Worm (Caenorhabditis elegans) whole organism, mixed stage, embryonic: ENCODE results near the gene C27B7.7.

Source experiments
- flh-1 ChIP-seq: fragments of 200-800 bp; sonication (Bioruptor generic); optimal IDR thresholded peaks from 2 replicates; lab custom pipeline; 2018; ENCODE audit warnings: mild to moderate bottlenecking, missing genetic modification characterization, moderate library complexity, missing compliant biosample characterization
- unc-39 ChIP-seq: fragments of 150-350 bp; optimal IDR thresholded peaks from 2 replicates; lab custom pipeline; 2014; ENCODE audit warnings: missing biosample characterization, missing genetic modification characterization

DNA sequence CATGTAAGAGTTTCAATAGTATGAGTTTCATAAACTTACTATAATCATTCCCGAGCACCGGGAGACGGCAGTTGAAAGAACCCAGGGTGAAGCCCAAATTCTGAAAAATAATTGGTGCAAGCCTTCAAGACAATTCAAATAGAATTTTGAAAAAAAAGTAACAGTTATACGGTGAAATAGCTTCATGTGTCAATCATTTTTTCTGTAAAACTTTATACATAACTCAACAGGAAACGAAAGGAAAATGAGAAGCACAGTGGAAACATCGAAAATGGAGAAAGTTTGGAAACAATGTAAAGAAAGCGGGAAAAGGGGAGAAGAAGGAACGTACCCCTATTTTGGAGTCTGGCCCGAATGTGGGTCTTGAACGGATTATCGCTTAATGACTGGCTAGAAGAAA, 33.9 kb upstream of the C27B7.7 start, which contains the start of gene C09G9.3:
- TF ChIP-seq unc-39 (tag; lab: Kevin White, UChicago) (no peak), flh-1 (GFP tag; lab: Kevin White, UChicago) (no peak)
